Fruit fly (Drosophila melanogaster): ENCODE results near the gene Hr83.

Gene Hr83

DNA sequence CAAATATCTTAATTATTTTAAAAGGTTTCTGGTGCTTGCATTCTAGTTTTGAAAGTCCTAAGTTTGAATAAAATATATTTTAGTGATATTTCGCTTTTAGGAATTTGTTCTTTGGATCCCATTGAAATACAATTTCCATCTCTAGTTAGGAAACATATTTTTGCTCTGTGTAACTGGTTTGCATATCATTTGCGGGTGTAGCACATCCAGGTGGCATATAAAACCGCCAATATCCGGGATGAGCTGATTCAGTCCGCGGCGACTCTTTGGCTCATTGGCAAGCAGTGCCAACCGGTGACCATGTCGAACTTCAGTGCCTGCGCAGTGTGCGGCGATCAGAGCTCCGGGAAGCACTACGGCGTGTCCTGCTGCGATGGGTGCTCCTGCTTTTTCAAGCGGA, at the start of gene Hr83:
TSS of gene Hr83 (plus strand) at position 301 of the 400 bp plus-strand sequence.
- TF ChIP-seq psq (GFP tag; optimal IDR thresholded peaks at IDR 0.05) (no peak), br (GFP tag; optimal IDR thresholded peaks at IDR 0.05) (no peak), dmrt93B (GFP tag; optimal IDR thresholded peaks at IDR 0.05) (no peak), h (GFP tag; optimal IDR thresholded peaks at IDR 0.05) (no peak), Hr78 (GFP tag; optimal IDR thresholded peaks at IDR 0.05) (no peak), jim (GFP tag; optimal IDR thresholded peaks at IDR 0.05) (no peak), GATAd (GFP tag; optimal IDR thresholded peaks at IDR 0.05) (no peak), CG9705 (GFP tag; optimal IDR thresholded peaks at IDR 0.05) (no peak), Dfd (GFP tag; optimal IDR thresholded peaks at IDR 0.05) (no peak), HLH106 (tag; optimal IDR thresholded peaks at IDR 0.05) (no peak), dl (GFP tag; optimal IDR thresholded peaks at IDR 0.05; ENCODE audit: insufficient read depth in 1 of 2, partially characterized antibody in 2 of 2) (no peak), CrebA (GFP tag; optimal IDR thresholded peaks at IDR 0.05; ENCODE audit: borderline replicate concordance) (no peak), Hr83 (GFP tag; optimal IDR thresholded peaks at IDR 0.05; ENCODE audit: poor library complexity, severe bottlenecking) (no peak), Jra (GFP tag; optimal IDR thresholded peaks at IDR 0.05) (no peak), sage (GFP tag; optimal IDR thresholded peaks at IDR 0.05) (no peak), woc (GFP tag; optimal IDR thresholded peaks at IDR 0.05) (no peak), OdsH (GFP tag; optimal IDR thresholded peaks at IDR 0.05) (no peak), tai (GFP tag; optimal IDR thresholded peaks at IDR 0.05) (no peak), N (GFP tag; optimal IDR thresholded peaks at IDR 0.05) (no peak)

DNA sequence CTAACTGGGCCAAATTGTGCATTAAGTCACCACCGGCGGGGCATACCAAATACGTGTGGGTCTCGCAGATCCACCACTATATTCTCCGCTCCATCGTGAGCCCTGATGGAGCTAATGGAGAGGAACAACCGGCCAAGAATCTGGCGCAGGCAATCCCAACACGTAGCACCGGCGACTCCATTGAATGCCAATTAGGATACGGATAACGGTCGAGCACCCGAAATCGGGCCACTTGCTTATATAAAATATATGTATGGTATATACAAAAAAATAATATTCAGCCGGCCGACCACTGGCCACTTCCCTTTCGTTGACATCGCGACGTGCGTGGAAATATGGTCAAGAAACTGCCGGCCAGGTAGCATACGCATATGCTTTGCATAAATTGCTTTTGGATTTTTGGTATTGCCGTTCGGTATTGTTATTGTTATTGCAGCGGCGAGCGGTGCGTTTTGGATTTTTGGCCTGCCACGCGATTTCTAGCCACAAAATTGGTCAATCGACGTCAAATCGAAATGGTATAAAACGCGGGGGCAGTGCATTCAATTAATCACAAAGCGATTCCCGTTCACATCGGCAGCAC, 47.7 kb upstream of the Hr83 start, which contains the start of gene Osi15:
TSS of gene Osi15 (plus strand) at position 548 of the 583 bp plus-strand sequence.
- TF ChIP-seq GATAd (GFP tag; optimal IDR thresholded peaks at IDR 0.05), result no peak

DNA sequence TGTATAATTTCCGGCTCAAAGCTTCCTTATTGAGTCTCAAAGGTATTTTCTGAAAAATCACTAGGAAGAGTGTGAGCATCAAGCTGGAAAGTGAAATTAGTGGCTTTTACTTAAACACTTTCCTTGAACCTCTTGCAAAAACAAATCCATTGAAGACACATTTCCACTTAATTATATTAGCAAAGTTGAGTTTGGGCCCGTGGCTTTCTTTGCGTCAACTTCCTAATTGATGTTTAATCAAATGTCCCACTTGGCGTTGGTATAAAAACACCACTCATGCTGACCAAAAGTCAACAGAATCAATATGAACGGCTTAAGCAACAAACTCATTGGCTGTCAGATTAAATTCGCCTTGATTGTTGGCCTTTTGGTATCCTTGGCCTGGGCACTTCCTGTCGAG, 45.3 kb upstream of the Hr83 start, which contains the start of gene CG46396:
TSS of gene CG46396 (plus strand) at position 301 of the 400 bp plus-strand sequence.
- TF ChIP-seq psq (GFP tag; optimal IDR thresholded peaks at IDR 0.05) (no peak), Jra (GFP tag; optimal IDR thresholded peaks at IDR 0.05) (no peak), Rel (GFP tag; optimal IDR thresholded peaks at IDR 0.05) (no peak), Rel (tag; optimal IDR thresholded peaks at IDR 0.05) (no peak), fru (GFP tag; optimal IDR thresholded peaks at IDR 0.05) (no peak), woc (GFP tag; optimal IDR thresholded peaks at IDR 0.05) (no peak), h (GFP tag; optimal IDR thresholded peaks at IDR 0.05) (no peak), HLH106 (tag; optimal IDR thresholded peaks at IDR 0.05) (no peak), Vsx2 (GFP tag; optimal IDR thresholded peaks at IDR 0.05; ENCODE audit: partially characterized antibody) (no peak), Hr78 (GFP tag; optimal IDR thresholded peaks at IDR 0.05) (no peak), dmrt93B (GFP tag; optimal IDR thresholded peaks at IDR 0.05) (no peak), N (GFP tag; optimal IDR thresholded peaks at IDR 0.05) (no peak), brk (GFP tag; optimal IDR thresholded peaks at IDR 0.05) (no peak), dsf (GFP tag; optimal IDR thresholded peaks at IDR 0.05; ENCODE audit: borderline replicate concordance) (no peak), CrebA (GFP tag; optimal IDR thresholded peaks at IDR 0.05; ENCODE audit: borderline replicate concordance) (no peak), ey (GFP tag; optimal IDR thresholded peaks at IDR 0.05) (no peak)

DNA sequence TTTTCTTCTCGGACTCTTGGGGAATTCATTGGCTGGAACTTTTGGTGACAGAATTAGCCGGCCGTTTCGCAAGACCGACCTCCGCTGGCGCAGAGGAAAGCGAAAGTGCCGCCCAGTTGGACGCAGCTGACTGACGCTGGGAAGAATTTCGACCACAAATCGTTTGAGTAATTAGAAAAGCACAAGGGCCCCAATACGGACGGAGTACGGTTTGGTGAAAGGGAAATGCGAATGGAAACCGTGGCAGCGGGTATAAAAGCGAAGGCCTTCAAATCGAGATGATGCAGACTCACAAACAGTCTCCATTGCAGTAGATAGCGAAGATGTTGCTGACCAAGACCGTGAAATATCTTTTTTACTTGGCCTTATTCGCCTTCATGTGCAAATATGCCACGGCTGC, 44.1 kb upstream of the Hr83 start, which contains the start of gene Osi16:
TSS of gene Osi16 (plus strand) at position 301 of the 400 bp plus-strand sequence.
- no peak for TF ChIP-seq N (GFP tag; optimal IDR thresholded peaks at IDR 0.05)
- TF ChIP-seq Hr78 (GFP tag; optimal IDR thresholded peaks at IDR 0.05), result no peak
- no peak for TF ChIP-seq GATAd (GFP tag; optimal IDR thresholded peaks at IDR 0.05)
- no peak for TF ChIP-seq rgr (GFP tag; optimal IDR thresholded peaks at IDR 0.05)
- no peak for TF ChIP-seq CG9705 (GFP tag; optimal IDR thresholded peaks at IDR 0.05)
- TF ChIP-seq HLH106 (tag; optimal IDR thresholded peaks at IDR 0.05), result no peak
- TF ChIP-seq CrebA (GFP tag; optimal IDR thresholded peaks at IDR 0.05; ENCODE audit: borderline replicate concordance), result no peak
- no peak for TF ChIP-seq sage (GFP tag; optimal IDR thresholded peaks at IDR 0.05)
- no peak for TF ChIP-seq CG32264 (GFP tag; optimal IDR thresholded peaks at IDR 0.05)
- TF ChIP-seq sv (GFP tag; optimal IDR thresholded peaks at IDR 0.05), result no peak
- no peak for TF ChIP-seq tai (GFP tag; optimal IDR thresholded peaks at IDR 0.05)
- no peak for TF ChIP-seq jim (GFP tag; optimal IDR thresholded peaks at IDR 0.05)
- no peak for TF ChIP-seq dsf (GFP tag; optimal IDR thresholded peaks at IDR 0.05; ENCODE audit: borderline replicate concordance)
- TF ChIP-seq Myc (optimal IDR thresholded peaks at IDR 0.05), result no peak
- no peak for TF ChIP-seq Dif (GFP tag; optimal IDR thresholded peaks at IDR 0.05; ENCODE audit: partially characterized antibody)
- no peak for TF ChIP-seq Hr83 (GFP tag; optimal IDR thresholded peaks at IDR 0.05; ENCODE audit: poor library complexity, severe bottlenecking)
- TF ChIP-seq Vsx2 (GFP tag; optimal IDR thresholded peaks at IDR 0.05; ENCODE audit: partially characterized antibody), result no peak
- TF ChIP-seq pan (optimal IDR thresholded peaks at IDR 0.05), result no peak
- no peak for TF ChIP-seq lola (GFP tag; optimal IDR thresholded peaks at IDR 0.05)
